Fruit fly (Drosophila melanogaster) whole organism, embryonic: ENCODE measurements around the gene CG43251.

Source experiments
- Abd-B ChIP-seq: fragments of 200-800 bp; sonication (Bioruptor generic); optimal IDR thresholded peaks from 2 replicates; lab custom pipeline; 2018; ENCODE audit warnings: missing biosample characterization, mild to moderate bottlenecking, missing genetic modification characterization, moderate library complexity
- Adf1 ChIP-seq: fragments of 200-800 bp; sonication (Bioruptor generic); IDR thresholded peaks from 2 replicates; pipeline ENCODE4 v1.3.6; 2022; ENCODE audit warnings: missing biosample characterization, missing genetic modification characterization
- CG10321 ChIP-seq: fragments of 200-800 bp; sonication (Bioruptor generic); IDR thresholded peaks from 2 replicates; pipeline ENCODE4 v1.3.6; 2022; ENCODE audit warnings: missing biosample characterization, missing genetic modification characterization
- CG10543 ChIP-seq: fragments of 200-800 bp; sonication (Bioruptor generic); optimal IDR thresholded peaks from 3 replicates; lab custom pipeline; 2017; ENCODE audit warnings: missing biosample characterization, mild to moderate bottlenecking, missing genetic modification characterization, moderate library complexity
- CG12155 ChIP-seq: fragments of 200-800 bp; sonication (Bioruptor generic); optimal IDR thresholded peaks from 3 replicates; lab custom pipeline; 2016; ENCODE audit warnings: missing biosample characterization, missing genetic modification characterization
- CG1233 ChIP-seq: fragments of 200-800 bp; sonication (Bioruptor generic); optimal IDR thresholded peaks from 4 replicates; lab custom pipeline; 2018; ENCODE audit warnings: missing biosample characterization, mild to moderate bottlenecking, missing genetic modification characterization
- CG12659 ChIP-seq: fragments of 200-800 bp; sonication (Bioruptor generic); optimal IDR thresholded peaks from 3 replicates; lab custom pipeline; 2017; ENCODE audit warnings: mild to moderate bottlenecking, missing biosample characterization, missing genetic modification reagents, missing genetic modification characterization
- CG13123 ChIP-seq: fragments of 200-800 bp; sonication (Bioruptor generic); optimal IDR thresholded peaks from 2 replicates; lab custom pipeline; 2016; ENCODE audit warnings: missing biosample characterization, missing genetic modification characterization
- CG1529 ChIP-seq: fragments of 200-800 bp; sonication (Bioruptor generic); optimal IDR thresholded peaks from 3 replicates; lab custom pipeline; 2018; ENCODE audit warnings: missing biosample characterization, missing genetic modification characterization
- CG15479 ChIP-seq: fragments of 200-800 bp; sonication (Bioruptor generic); optimal IDR thresholded peaks from 3 replicates; lab custom pipeline; 2019; ENCODE audit warnings: missing biosample characterization, mild to moderate bottlenecking, missing genetic modification characterization, moderate library complexity
- CG17359 ChIP-seq: fragments of 200-800 bp; sonication (Bioruptor generic); optimal IDR thresholded peaks from 3 replicates; lab custom pipeline; 2018; ENCODE audit warnings: missing biosample characterization, mild to moderate bottlenecking, missing genetic modification characterization, moderate library complexity
- CG2120 ChIP-seq: fragments of 200-800 bp; sonication (Bioruptor generic); optimal IDR thresholded peaks from 3 replicates; lab custom pipeline; 2016; ENCODE audit warnings: missing biosample characterization, missing genetic modification characterization
- CG3065 ChIP-seq: fragments of 200-800 bp; sonication (Bioruptor generic); optimal IDR thresholded peaks from 2 replicates; lab custom pipeline; 2016; ENCODE audit warnings: missing biosample characterization, missing genetic modification characterization
- CG3281 ChIP-seq: fragments of 200-800 bp; sonication (Bioruptor generic); optimal IDR thresholded peaks from 3 replicates; lab custom pipeline; 2017; ENCODE audit warnings: missing biosample characterization, mild to moderate bottlenecking, missing genetic modification characterization
- CG3407 ChIP-seq: fragments of 200-800 bp; sonication (Bioruptor generic); optimal IDR thresholded peaks from 2 replicates; lab custom pipeline; 2018; ENCODE audit warnings: missing biosample characterization, mild to moderate bottlenecking, missing genetic modification characterization
- CG3838 ChIP-seq: fragments of 200-800 bp; sonication (Bioruptor generic); optimal IDR thresholded peaks from 3 replicates; lab custom pipeline; 2016; ENCODE audit warnings: missing biosample characterization, missing genetic modification characterization
- CG4854 ChIP-seq: fragments of 200-800 bp; sonication (Bioruptor generic); optimal IDR thresholded peaks from 2 replicates; lab custom pipeline; 2016; ENCODE audit warnings: missing biosample characterization, missing genetic modification characterization, inconsistent platforms
- CG6689 ChIP-seq: fragments of 200-800 bp; sonication (Bioruptor generic); IDR thresholded peaks from 2 replicates; pipeline ENCODE4 v1.3.6; 2022; ENCODE audit warnings: missing biosample characterization, missing genetic modification characterization
- CG6813 ChIP-seq: fragments of 200-800 bp; sonication (Bioruptor generic); optimal IDR thresholded peaks from 2 replicates; lab custom pipeline; 2017; ENCODE audit warnings: missing biosample characterization, missing genetic modification characterization, mild to moderate bottlenecking, moderate library complexity, missing genetic modification reagents
- CG7556 ChIP-seq: fragments of 200-800 bp; sonication (Bioruptor generic); optimal IDR thresholded peaks from 2 replicates; lab custom pipeline; 2017; ENCODE audit warnings: missing biosample characterization, mild to moderate bottlenecking, missing genetic modification characterization
- CG8089 ChIP-seq: fragments of 200-800 bp; sonication (Bioruptor generic); optimal IDR thresholded peaks from 3 replicates; lab custom pipeline; 2016; ENCODE audit warnings: missing biosample characterization, missing genetic modification characterization
- CG8290 ChIP-seq, 3 experiments: fragments of 200-800 bp; sonication (Bioruptor generic); optimal IDR thresholded peaks; 2 replicates each; lab custom pipeline; 2016 to 2019; ENCODE audit warnings: missing biosample characterization in 3 of 3, missing genetic modification characterization in 3 of 3, mild to moderate bottlenecking in 2 of 3, moderate library complexity in 1 of 3
- CG8478 ChIP-seq: fragments of >200 bp; optimal IDR thresholded peaks from 2 replicates; lab custom pipeline; 2018
- CG9215 ChIP-seq: fragments of 200-800 bp; sonication (Bioruptor generic); IDR thresholded peaks from 2 replicates; pipeline ENCODE4 v1.3.6; 2022; ENCODE audit warnings: missing biosample characterization, missing genetic modification characterization
- E2f2 ChIP-seq: fragments of 200-800 bp; sonication (Bioruptor generic); IDR thresholded peaks from 2 replicates; pipeline ENCODE4 v1.3.6; 2022; ENCODE audit warnings: missing biosample characterization, missing genetic modification characterization
- HmgD ChIP-seq: fragments of 200-800 bp; sonication (Bioruptor generic); optimal IDR thresholded peaks from 3 replicates; lab custom pipeline; 2016; ENCODE audit warnings: missing biosample characterization, missing genetic modification characterization
- NC2α ChIP-seq: fragments of 200-800 bp; sonication (Bioruptor generic); optimal IDR thresholded peaks from 2 replicates; lab custom pipeline; 2016; ENCODE audit warnings: missing biosample characterization, missing genetic modification characterization
- Taf1 ChIP-seq: fragments of 200-800 bp; sonication (Bioruptor generic); IDR thresholded peaks from 2 replicates; pipeline ENCODE4 v1.3.6; 2022; ENCODE audit warnings: missing biosample characterization, missing genetic modification characterization
- Tbp ChIP-seq: fragments of >200 bp; optimal IDR thresholded peaks from 2 replicates; lab custom pipeline; 2018; ENCODE audit warnings: missing biosample characterization, missing genetic modification characterization
- bcd ChIP-seq: fragments of 200-800 bp; sonication (Bioruptor generic); optimal IDR thresholded peaks from 2 replicates; lab custom pipeline; 2017; ENCODE audit warnings: missing biosample characterization, mild to moderate bottlenecking, missing genetic modification characterization
- cad ChIP-seq: fragments of >200 bp; optimal IDR thresholded peaks from 2 replicates; lab custom pipeline; 2017; ENCODE audit warnings: missing biosample characterization, missing genetic modification characterization
- cas ChIP-seq: fragments of 200-800 bp; sonication (Bioruptor generic); IDR thresholded peaks from 2 replicates; pipeline ENCODE4 v1.3.6; 2022; ENCODE audit warnings: missing biosample characterization, missing genetic modification characterization
- chif ChIP-seq, 2 experiments: fragments of 200-800 bp; sonication (Bioruptor generic); optimal IDR thresholded peaks; 3 replicates each; lab custom pipeline; 2016; ENCODE audit warnings: missing biosample characterization in 2 of 2, missing genetic modification characterization in 2 of 2
- croc ChIP-seq: fragments of 200-800 bp; sonication (Bioruptor generic); conservative IDR thresholded peaks from 3 replicates; pipeline ENCODE4 v1.3.6; 2022; ENCODE audit warnings: missing biosample characterization, missing genetic modification characterization
- crp ChIP-seq, 2 experiments: fragments of 200-800 bp; sonication (Bioruptor generic); optimal IDR thresholded peaks; 2 replicates in 1 of 2; 3 replicates in 1 of 2; lab custom pipeline; 2017; ENCODE audit warnings: missing biosample characterization in 2 of 2, missing genetic modification characterization in 2 of 2, mild to moderate bottlenecking in 1 of 2, moderate library complexity in 1 of 2
- dpn ChIP-seq, 2 experiments: fragments of 200-800 bp; sonication (Bioruptor generic); optimal IDR thresholded peaks; 3 replicates each; lab custom pipeline; 2016; ENCODE audit warnings: missing biosample characterization in 2 of 2, missing genetic modification characterization in 2 of 2
- esg ChIP-seq: fragments of 200-800 bp; sonication (Bioruptor generic); conservative IDR thresholded peaks from 2 replicates; pipeline ENCODE4 v1.3.6; 2022; ENCODE audit warnings: missing biosample characterization, missing genetic modification characterization
- exex ChIP-seq: fragments of 200-800 bp; sonication (Bioruptor generic); optimal IDR thresholded peaks from 4 replicates; lab custom pipeline; 2018; ENCODE audit warnings: missing biosample characterization, mild to moderate bottlenecking, missing genetic modification characterization, moderate library complexity
- fd64A ChIP-seq: fragments of 200-800 bp; sonication (Bioruptor generic); optimal IDR thresholded peaks from 3 replicates; lab custom pipeline; 2018; ENCODE audit warnings: missing biosample characterization, mild to moderate bottlenecking, missing genetic modification characterization
- ham ChIP-seq: fragments of 200-800 bp; sonication (Bioruptor generic); IDR thresholded peaks from 2 replicates; pipeline ENCODE4 v1.3.6; 2022; ENCODE audit warnings: missing biosample characterization, missing genetic modification characterization
- hth ChIP-seq: fragments of >200 bp; optimal IDR thresholded peaks from 2 replicates; lab custom pipeline; 2017; ENCODE audit warnings: inconsistent platforms
- insv ChIP-seq, 2 experiments: fragments of 200-800 bp; sonication (Bioruptor generic); optimal IDR thresholded peaks; 3 replicates each; lab custom pipeline; 2016 to 2018; ENCODE audit warnings: missing biosample characterization in 2 of 2, missing genetic modification characterization in 2 of 2
- kah ChIP-seq: fragments of 200-800 bp; sonication (Bioruptor generic); optimal IDR thresholded peaks from 2 replicates; lab custom pipeline; 2018; ENCODE audit warnings: missing biosample characterization, mild to moderate bottlenecking, missing genetic modification characterization
- otp ChIP-seq: fragments of 200-800 bp; sonication (Bioruptor generic); IDR thresholded peaks from 3 replicates; pipeline ENCODE4, ENCODE4 v1.3.6; 2022; ENCODE audit warnings: missing biosample characterization, missing genetic modification characterization
- phol ChIP-seq: fragments of 200-800 bp; sonication (Bioruptor generic); optimal IDR thresholded peaks from 3 replicates; lab custom pipeline; 2018; ENCODE audit warnings: missing biosample characterization, mild to moderate bottlenecking, missing genetic modification characterization, moderate library complexity
- shn ChIP-seq: fragments of 200-800 bp; sonication (Bioruptor generic); optimal IDR thresholded peaks from 3 replicates; lab custom pipeline; 2016; ENCODE audit warnings: missing biosample characterization, missing genetic modification characterization
- sna ChIP-seq: fragments of 200-800 bp; sonication (Bioruptor generic); IDR thresholded peaks from 2 replicates; pipeline ENCODE4 v1.3.6; 2022; ENCODE audit warnings: missing biosample characterization, missing genetic modification characterization; ENCODE audit not compliant: partially characterized antibody
- tx ChIP-seq: fragments of 200-800 bp; sonication (Bioruptor generic); optimal IDR thresholded peaks from 2 replicates; lab custom pipeline; 2016; ENCODE audit warnings: missing biosample characterization, missing genetic modification characterization
- unc-4 ChIP-seq: fragments of 200-800 bp; sonication (Bioruptor generic); IDR thresholded peaks from 2 replicates; pipeline ENCODE4 v1.3.6; 2022; ENCODE audit warnings: missing biosample characterization, missing genetic modification characterization; ENCODE audit not compliant: partially characterized antibody
- z ChIP-seq: fragments of 200-800 bp; sonication (Bioruptor generic); IDR thresholded peaks from 3 replicates; pipeline ENCODE4 v1.3.6; 2022; ENCODE audit warnings: missing biosample characterization, missing genetic modification characterization

CG43251 gene

dm6 chr3L:20798325-20798846 is 39.7 kb downstream of the CG43251 start, which contains the start of the genes CG3698 and tzn:
TSS of gene CG3698 (minus strand) at chr3L:20798375.
TSS of gene tzn (plus strand) at chr3L:20798645.
- TF ChIP-seq CG4854 (peak; percentile 89), Taf1 (GFP tag; lab: Robert Waterston, UW) (peak; percentile 81), croc (peak; percentile 85), ham (GFP tag; lab: Robert Waterston, UW) (peak; percentile 86), dpn (GFP tag; optimal IDR thresholded peaks at IDR 0.05; lab: Kevin White, UChicago) (peak; percentile 78 to 93), bcd (GFP tag; lab: Kevin White, UChicago) (peak; percentile 98), tx (GFP tag; lab: Kevin White, UChicago) (peak; percentile 54), CG8089 (GFP tag; lab: Kevin White, UChicago) (peak; percentile 86), kah (GFP tag; lab: Kevin White, UChicago) (peak; percentile 74), exex (peak; percentile 84), CG12659 (GFP tag; lab: Kevin White, UChicago) (peak; percentile 96), otp (peak; percentile 96), CG10543 (GFP tag; lab: Kevin White, UChicago) (peak; percentile 91), fd64A (GFP tag; lab: Kevin White, UChicago) (peak; percentile 85), CG3838 (GFP tag; lab: Kevin White, UChicago) (peak; percentile 82), Abd-B (GFP tag; lab: Kevin White, UChicago) (peak; percentile 93), phol (peak; percentile 94), CG1529 (GFP tag; lab: Kevin White, UChicago) (peak; percentile 88), CG6689 (GFP tag; lab: Robert Waterston, UW) (peak; percentile 85), shn (GFP tag; lab: Kevin White, UChicago) (peak; percentile 83), NC2α (GFP tag; lab: Kevin White, UChicago) (peak; percentile 66), sna (GFP tag; lab: Robert Waterston, UW) (no peak), cad (no peak), CG8478 (lab: Kevin White, UChicago) (no peak), HmgD (GFP tag; lab: Kevin White, UChicago) (peak; percentile 66), CG15479 (GFP tag; lab: Kevin White, UChicago) (peak; percentile 12), cas (GFP tag; lab: Robert Waterston, UW) (peak; percentile 71), CG6813 (GFP tag; lab: Kevin White, UChicago) (peak; percentile 95), esg (GFP tag; lab: Robert Waterston, UW) (peak; percentile 72), CG9215 (GFP tag; lab: Robert Waterston, UW) (peak; percentile 80), CG10321 (GFP tag; lab: Robert Waterston, UW) (peak; percentile 80), Tbp (no peak), z (GFP tag; lab: Robert Waterston, UW) (peak; percentile 55; the same call in 1 of the 3 replicates), CG13123 (peak; percentile 89), CG1233 (GFP tag; lab: Kevin White, UChicago) (peak; percentile 97), CG2120 (GFP tag; lab: Kevin White, UChicago) (peak; percentile 63), E2f2 (GFP tag; lab: Robert Waterston, UW) (peak; percentile 74), CG7556 (peak; percentile 82), insv (GFP tag; optimal IDR thresholded peaks at IDR 0.05; lab: Kevin White, UChicago) (peak in 1 of 2 experiments; percentile 81), unc-4 (GFP tag; lab: Robert Waterston, UW) (0 out of 2 replicates have a peak, but pooled peaks have one; percentile 24), CG3281 (GFP tag; lab: Kevin White, UChicago) (peak; percentile 95), CG3407 (GFP tag; lab: Kevin White, UChicago) (peak; percentile 94), CG12155 (GFP tag; lab: Kevin White, UChicago) (peak; percentile 81), Adf1 (GFP tag; lab: Robert Waterston, UW) (peak; percentile 73), CG8290 (GFP tag; optimal IDR thresholded peaks at IDR 0.05; lab: Kevin White, UChicago) (peak; percentile 95), CG8290 (tag; optimal IDR thresholded peaks at IDR 0.05; lab: Kevin White, UChicago) (peak in 1 of 2 experiments; percentile 91), crp (GFP tag; optimal IDR thresholded peaks at IDR 0.05; lab: Kevin White, UChicago) (peak in 1 of 2 experiments; percentile 66), chif (GFP tag; optimal IDR thresholded peaks at IDR 0.05; lab: Kevin White, UChicago) (peak; percentile 79 to 87), hth (lab: Kevin White, UChicago) (no peak), CG3065 (GFP tag; lab: Kevin White, UChicago) (peak; percentile 90), CG17359 (peak; percentile 93)
